Fruit fly (Drosophila melanogaster) whole organism, embryonic: ENCODE results near the gene Alp10.
A peak's percentile ranks its signal among the peaks of the same experiment; 100 is the strongest.

Source experiments
- ATbp ChIP-seq: fragments of 200-800 bp; sonication (Bioruptor generic); optimal IDR thresholded peaks from 2 replicates; lab custom pipeline; 2017; ENCODE audit warnings: missing biosample characterization, mild to moderate bottlenecking, missing genetic modification characterization, missing genetic modification reagents
- Abd-B ChIP-seq: fragments of 200-800 bp; sonication (Bioruptor generic); optimal IDR thresholded peaks from 2 replicates; lab custom pipeline; 2018; ENCODE audit warnings: missing biosample characterization, mild to moderate bottlenecking, missing genetic modification characterization, moderate library complexity
- BEAF-32 ChIP-seq: fragments of 200-800 bp; sonication (Bioruptor generic); optimal IDR thresholded peaks from 3 replicates; lab custom pipeline; 2017; ENCODE audit warnings: missing biosample characterization, missing genetic modification characterization, mild to moderate bottlenecking, moderate library complexity, missing genetic modification reagents
- BtbVII ChIP-seq: fragments of 200-800 bp; sonication (Bioruptor generic); optimal IDR thresholded peaks from 3 replicates; lab custom pipeline; 2017; ENCODE audit warnings: missing biosample characterization, mild to moderate bottlenecking, missing genetic modification characterization
- CG10274 ChIP-seq: fragments of 200-800 bp; sonication (Bioruptor generic); optimal IDR thresholded peaks from 3 replicates; lab custom pipeline; 2017; ENCODE audit warnings: missing biosample characterization, mild to moderate bottlenecking, missing genetic modification characterization
- CG11093 ChIP-seq: fragments of 200-800 bp; sonication (Bioruptor generic); IDR thresholded peaks from 3 replicates; pipeline ENCODE4 v1.3.6; 2022; ENCODE audit warnings: missing biosample characterization, missing genetic modification characterization
- CG11398 ChIP-seq: fragments of 200-800 bp; sonication (Bioruptor generic); optimal IDR thresholded peaks from 2 replicates; lab custom pipeline; 2016; ENCODE audit warnings: missing biosample characterization, missing genetic modification characterization
- CG12155 ChIP-seq: fragments of 200-800 bp; sonication (Bioruptor generic); optimal IDR thresholded peaks from 3 replicates; lab custom pipeline; 2016; ENCODE audit warnings: missing biosample characterization, missing genetic modification characterization
- CG1233 ChIP-seq: fragments of 200-800 bp; sonication (Bioruptor generic); optimal IDR thresholded peaks from 4 replicates; lab custom pipeline; 2018; ENCODE audit warnings: missing biosample characterization, mild to moderate bottlenecking, missing genetic modification characterization
- CG12769 ChIP-seq: fragments of 200-800 bp; sonication (Bioruptor generic); optimal IDR thresholded peaks from 2 replicates; lab custom pipeline; 2019; ENCODE audit warnings: missing biosample characterization, mild to moderate bottlenecking, missing genetic modification characterization, moderate library complexity
- CG13624 ChIP-seq: fragments of 200-800 bp; sonication (Bioruptor generic); optimal IDR thresholded peaks from 2 replicates; lab custom pipeline; 2016; ENCODE audit warnings: missing biosample characterization, missing genetic modification characterization
- CG15269 ChIP-seq: fragments of 200-800 bp; sonication (Bioruptor generic); optimal IDR thresholded peaks from 2 replicates; lab custom pipeline; 2018; ENCODE audit warnings: missing biosample characterization, mild to moderate bottlenecking, missing genetic modification characterization, moderate library complexity
- CG15479 ChIP-seq: fragments of 200-800 bp; sonication (Bioruptor generic); optimal IDR thresholded peaks from 3 replicates; lab custom pipeline; 2019; ENCODE audit warnings: missing biosample characterization, mild to moderate bottlenecking, missing genetic modification characterization, moderate library complexity
- CG16863 ChIP-seq: fragments of 200-800 bp; sonication (Bioruptor generic); optimal IDR thresholded peaks from 3 replicates; lab custom pipeline; 2016; ENCODE audit warnings: missing biosample characterization, missing genetic modification characterization
- CG18619 ChIP-seq: fragments of 200-800 bp; sonication (Bioruptor generic); optimal IDR thresholded peaks from 3 replicates; lab custom pipeline; 2017; ENCODE audit warnings: missing biosample characterization, mild to moderate bottlenecking, missing genetic modification characterization
- CG2202 ChIP-seq: fragments of 200-800 bp; sonication (Bioruptor generic); optimal IDR thresholded peaks from 2 replicates; lab custom pipeline; 2018; ENCODE audit warnings: missing biosample characterization, mild to moderate bottlenecking, missing genetic modification characterization
- CG32532 ChIP-seq: fragments of 200-800 bp; sonication (Bioruptor generic); IDR thresholded peaks from 2 replicates; pipeline ENCODE4 v1.3.6; 2022; ENCODE audit warnings: missing biosample characterization, missing genetic modification characterization
- CG3726 ChIP-seq: fragments of 200-800 bp; sonication (Bioruptor generic); IDR thresholded peaks from 3 replicates; pipeline ENCODE4, ENCODE4 v1.3.6; 2022; ENCODE audit warnings: missing biosample characterization, missing genetic modification characterization
- CG4328 ChIP-seq: fragments of 200-800 bp; sonication (Bioruptor generic); optimal IDR thresholded peaks from 3 replicates; lab custom pipeline; 2017; ENCODE audit warnings: missing biosample characterization, missing genetic modification reagents, missing genetic modification characterization
- CG8359 ChIP-seq: fragments of 200-800 bp; sonication (Bioruptor generic); optimal IDR thresholded peaks from 2 replicates; lab custom pipeline; 2017; ENCODE audit warnings: missing biosample characterization, mild to moderate bottlenecking, missing genetic modification characterization, borderline replicate concordance
- CG9609 ChIP-seq: fragments of 200-800 bp; sonication (Bioruptor generic); optimal IDR thresholded peaks from 3 replicates; lab custom pipeline; 2016; ENCODE audit warnings: missing biosample characterization, missing genetic modification characterization
- CG9797 ChIP-seq: fragments of 200-800 bp; sonication (Bioruptor generic); optimal IDR thresholded peaks from 3 replicates; lab custom pipeline; 2018; ENCODE audit warnings: missing biosample characterization, mild to moderate bottlenecking, missing genetic modification characterization
- D ChIP-seq, 2 experiments: fragments of 200-800 bp in 1 of 2; fragments of >200 bp in 1 of 2; sonication (Bioruptor generic) in 1 of 2; optimal IDR thresholded peaks; 2 replicates in 1 of 2; 3 replicates in 1 of 2; lab custom pipeline; 2017; ENCODE audit warnings: mild to moderate bottlenecking in 1 of 2, missing biosample characterization in 1 of 2, missing genetic modification characterization in 1 of 2, missing genetic modification reagents in 1 of 2
- Ets97D ChIP-seq: fragments of 200-800 bp; sonication (Bioruptor generic); optimal IDR thresholded peaks from 3 replicates; lab custom pipeline; 2016; ENCODE audit warnings: missing biosample characterization, missing genetic modification characterization
- GATAe ChIP-seq: fragments of 200-800 bp; sonication (Bioruptor generic); conservative IDR thresholded peaks from 2 replicates; pipeline ENCODE4 v1.3.6; 2022; ENCODE audit warnings: missing biosample characterization, missing genetic modification characterization
- Med ChIP-seq: fragments of 200-800 bp; sonication (Bioruptor generic); peaks from one replicate; lab custom pipeline; 2016; ENCODE audit warnings: missing biosample characterization, missing genetic modification characterization, mild to moderate bottlenecking, inconsistent platforms, moderate library complexity
- Meics ChIP-seq: fragments of 200-800 bp; sonication (Bioruptor generic); optimal IDR thresholded peaks from 2 replicates; lab custom pipeline; 2017; ENCODE audit warnings: missing biosample characterization, mild to moderate bottlenecking, missing genetic modification characterization
- NC2β ChIP-seq: fragments of 200-800 bp; sonication (Bioruptor generic); optimal IDR thresholded peaks from 2 replicates; lab custom pipeline; 2016; ENCODE audit warnings: missing biosample characterization, missing genetic modification characterization
- Ptx1 ChIP-seq: fragments of 200-800 bp; sonication (Bioruptor generic); IDR thresholded peaks from 2 replicates; pipeline ENCODE4 v1.3.6; 2022; ENCODE audit warnings: missing biosample characterization, missing genetic modification characterization
- Rfx ChIP-seq: fragments of 200-800 bp; sonication (Bioruptor generic); IDR thresholded peaks from 2 replicates; pipeline ENCODE4 v1.3.6; 2022; ENCODE audit warnings: missing biosample characterization, missing genetic modification characterization
- abd-A ChIP-seq: fragments of 200-800 bp; sonication (Bioruptor generic); optimal IDR thresholded peaks from 3 replicates; lab custom pipeline; 2019; ENCODE audit warnings: missing biosample characterization, mild to moderate bottlenecking, missing genetic modification characterization, moderate library complexity
- danr ChIP-seq: fragments of 200-800 bp; sonication (Bioruptor generic); IDR thresholded peaks from 2 replicates; pipeline ENCODE4 v1.3.6; 2022; ENCODE audit warnings: missing biosample characterization, missing genetic modification characterization
- eve ChIP-seq, 2 experiments: fragments of >200 bp; optimal IDR thresholded peaks; 2 replicates each; lab custom pipeline; 2017; ENCODE audit warnings: missing biosample characterization in 2 of 2, missing genetic modification characterization in 2 of 2
- gt ChIP-seq: fragments of 200-800 bp; sonication (Bioruptor generic); IDR thresholded peaks from 2 replicates; pipeline ENCODE4 v1.3.6; 2022; ENCODE audit warnings: missing biosample characterization, missing genetic modification characterization
- ind ChIP-seq: fragments of 200-800 bp; sonication (Bioruptor generic); optimal IDR thresholded peaks from 3 replicates; lab custom pipeline; 2016; ENCODE audit warnings: missing biosample characterization, missing genetic modification characterization
- inv ChIP-seq: fragments of 200-800 bp; sonication (Bioruptor generic); IDR thresholded peaks from 2 replicates; pipeline ENCODE4 v1.3.6; 2022; ENCODE audit warnings: missing biosample characterization, missing genetic modification characterization; ENCODE audit not compliant: partially characterized antibody
- jigr1 ChIP-seq: fragments of 200-800 bp; sonication (Bioruptor generic); IDR thresholded peaks from 3 replicates; pipeline ENCODE4 v1.3.6; 2022; ENCODE audit warnings: missing biosample characterization, missing genetic modification characterization
- lilli ChIP-seq: fragments of 200-800 bp; sonication (Bioruptor generic); optimal IDR thresholded peaks from 3 replicates; lab custom pipeline; 2016; ENCODE audit warnings: missing biosample characterization, missing genetic modification characterization
- lov ChIP-seq, 2 experiments: fragments of 200-800 bp in 1 of 2; fragments of >200 bp in 1 of 2; sonication (Bioruptor generic) in 1 of 2; IDR thresholded peaks in 1 of 2; optimal IDR thresholded peaks in 1 of 2; 2 replicates in 1 of 2; 3 replicates in 1 of 2; pipeline versions ENCODE4 v1.3.6 to Lab custom; 2017 to 2022; ENCODE audit warnings: missing biosample characterization in 1 of 2, missing genetic modification characterization in 1 of 2
- luna ChIP-seq: fragments of 200-800 bp; sonication (Bioruptor generic); optimal IDR thresholded peaks from 2 replicates; lab custom pipeline; 2016; ENCODE audit warnings: missing biosample characterization, missing genetic modification characterization
- mirr ChIP-seq: fragments of 200-800 bp; sonication (Bioruptor generic); optimal IDR thresholded peaks from 3 replicates; lab custom pipeline; 2018; ENCODE audit warnings: missing biosample characterization, mild to moderate bottlenecking, missing genetic modification characterization
- oc ChIP-seq: fragments of 200-800 bp; sonication (Bioruptor generic); optimal IDR thresholded peaks from 2 replicates; lab custom pipeline; 2018; ENCODE audit warnings: missing biosample characterization, mild to moderate bottlenecking, missing genetic modification characterization, moderate library complexity
- pfk ChIP-seq: fragments of 200-800 bp; sonication (Bioruptor generic); optimal IDR thresholded peaks from 2 replicates; lab custom pipeline; 2018; ENCODE audit warnings: missing biosample characterization, mild to moderate bottlenecking, missing genetic modification characterization, moderate library complexity
- row ChIP-seq: fragments of 200-800 bp; sonication (Bioruptor generic); IDR thresholded peaks from 3 replicates; pipeline ENCODE4 v1.3.6; 2022; ENCODE audit warnings: missing biosample characterization, missing genetic modification characterization
- run ChIP-seq: fragments of 200-800 bp; sonication (Bioruptor generic); optimal IDR thresholded peaks from 3 replicates; lab custom pipeline; 2018; ENCODE audit warnings: missing biosample characterization, mild to moderate bottlenecking, missing genetic modification characterization
- stc ChIP-seq: fragments of 200-800 bp; sonication (Bioruptor generic); IDR thresholded peaks from 2 replicates; pipeline ENCODE4 v1.3.6; 2022; ENCODE audit warnings: missing biosample characterization, missing genetic modification characterization
- tin ChIP-seq: fragments of 200-800 bp; sonication (Bioruptor generic); optimal IDR thresholded peaks from 3 replicates; lab custom pipeline; 2016; ENCODE audit warnings: missing biosample characterization, missing genetic modification characterization
- tna ChIP-seq: fragments of 200-800 bp; sonication (Bioruptor generic); IDR thresholded peaks from 2 replicates; pipeline ENCODE4 v1.3.6; 2022; ENCODE audit warnings: missing biosample characterization, missing genetic modification characterization; ENCODE audit not compliant: partially characterized antibody
- twi ChIP-seq: fragments of 200-800 bp; optimal IDR thresholded peaks from 2 replicates; lab custom pipeline; 2019; ENCODE audit warnings: missing biosample characterization, mild to moderate bottlenecking, missing genetic modification characterization, moderate library complexity

Gene Alp10

dm6 chr3L:5583295-5583707, 11.8 kb downstream of the Alp10 start (continued):
- TF ChIP-seq gt (GFP tag; lab: Robert Waterston, UW) (peak; percentile 81), lilli (GFP tag; lab: Kevin White, UChicago) (peak; percentile 92), CG3726 (peak; percentile 78; the same call in 2 of the 3 replicates), CG11398 (GFP tag; lab: Kevin White, UChicago) (peak; percentile 51), pfk (GFP tag; lab: Kevin White, UChicago) (no peak), CG12769 (no peak), CG12155 (GFP tag; lab: Kevin White, UChicago) (peak; percentile 100), CG8359 (no peak), twi (tag; lab: Kevin White, UChicago) (no peak), mirr (GFP tag; lab: Kevin White, UChicago) (no peak), Ets97D (GFP tag; lab: Kevin White, UChicago) (peak; percentile 93), CG15479 (no peak), danr (GFP tag; lab: Robert Waterston, UW) (peak; percentile 88), eve (GFP tag; optimal IDR thresholded peaks at IDR 0.05; lab: Kevin White, UChicago) (no peak), Meics (peak; percentile 79), Ptx1 (GFP tag; lab: Robert Waterston, UW) (peak; percentile 96), tna (GFP tag; lab: Robert Waterston, UW) (no peak; the same call in 1 of the 2 replicates), lov (optimal IDR thresholded peaks at IDR 0.05; lab: Kevin White, UChicago) (no peak), lov (GFP tag; IDR thresholded peaks at IDR 0.05; lab: Robert Waterston, UW) (peak; percentile 70; the same call in 2 of the 3 replicates), abd-A (no peak), oc (no peak), row (GFP tag; lab: Robert Waterston, UW) (peak; percentile 95), CG11093 (GFP tag; lab: Robert Waterston, UW) (peak; percentile 90), CG10274 (GFP tag; lab: Kevin White, UChicago) (no peak), run (no peak), CG15269 (tag; lab: Kevin White, UChicago) (no peak), CG18619 (GFP tag; lab: Kevin White, UChicago) (peak; percentile 75), ATbp (GFP tag; lab: Kevin White, UChicago) (no peak), BtbVII (no peak), stc (GFP tag; lab: Robert Waterston, UW) (peak; percentile 73), Rfx (GFP tag; lab: Robert Waterston, UW) (peak; percentile 96), CG13624 (GFP tag; lab: Kevin White, UChicago) (peak; percentile 90), CG16863 (GFP tag; lab: Kevin White, UChicago) (peak; percentile 75), tin (peak; percentile 88), ind (GFP tag; lab: Kevin White, UChicago) (peak; percentile 92), BEAF-32 (GFP tag; lab: Kevin White, UChicago) (peak; percentile 96), jigr1 (GFP tag; lab: Robert Waterston, UW) (peak; percentile 86; the same call in 2 of the 3 replicates), CG9609 (GFP tag; lab: Kevin White, UChicago) (peak; percentile 89), GATAe (GFP tag; lab: Robert Waterston, UW) (peak; percentile 55; the same call in 1 of the 2 replicates), Med (peak; percentile 98), D (optimal IDR thresholded peaks at IDR 0.05; lab: Kevin White, UChicago) (no peak), D (GFP tag; optimal IDR thresholded peaks at IDR 0.05; lab: Kevin White, UChicago) (peak; percentile 27), NC2β (GFP tag; lab: Kevin White, UChicago) (peak; percentile 79), inv (GFP tag; lab: Robert Waterston, UW) (peak; percentile 82), CG1233 (GFP tag; lab: Kevin White, UChicago) (peak; percentile 74), Abd-B (GFP tag; lab: Kevin White, UChicago) (peak; percentile 98), CG2202 (tag; lab: Kevin White, UChicago) (peak; percentile 36), CG4328 (peak; percentile 67), CG32532 (GFP tag; lab: Robert Waterston, UW) (peak; percentile 93), CG9797 (GFP tag; lab: Kevin White, UChicago) (peak; percentile 85), luna (GFP tag; lab: Kevin White, UChicago) (peak; percentile 84)
